Worm (Caenorhabditis elegans) whole organism, L1 larva: ENCODE data around the gene evl-20.

Experiments
- C16A3.4 ChIP-seq: fragments of 150-350 bp; optimal IDR thresholded peaks from 2 replicates; lab custom pipeline; 2014; ENCODE audit warnings: missing biosample characterization, missing genetic modification characterization
- F16B12.6 ChIP-seq: fragments of 150-350 bp; optimal IDR thresholded peaks from 2 replicates; lab custom pipeline; 2014; ENCODE audit warnings: missing biosample characterization, missing genetic modification characterization
- Y116A8C.19 ChIP-seq: sonication (generic microtip); optimal IDR thresholded peaks from 2 replicates; lab custom pipeline; 2016; ENCODE audit warnings: missing compliant biosample characterization, missing genetic modification characterization, borderline replicate concordance
- aha-1 ChIP-seq: fragments of 150-350 bp; optimal IDR thresholded peaks from 2 replicates; lab custom pipeline; 2014; ENCODE audit warnings: missing biosample characterization, missing genetic modification characterization
- alr-1 ChIP-seq: fragments of 200-800 bp; sonication (Bioruptor generic); optimal IDR thresholded peaks from 2 replicates; lab custom pipeline; 2018; ENCODE audit warnings: borderline replicate concordance, mild to moderate bottlenecking, missing genetic modification characterization, missing compliant biosample characterization
- aly-2 ChIP-seq: fragments of 150-350 bp; optimal IDR thresholded peaks from 2 replicates; lab custom pipeline; 2014; ENCODE audit warnings: missing biosample characterization, missing genetic modification characterization
- blmp-1 ChIP-seq: fragments of 150-350 bp; optimal IDR thresholded peaks from 2 replicates; lab custom pipeline; 2014; ENCODE audit warnings: missing biosample characterization, missing genetic modification characterization
- ceh-8 ChIP-seq: fragments of 200-800 bp; sonication (Bioruptor generic); optimal IDR thresholded peaks from 2 replicates; lab custom pipeline; 2018; ENCODE audit warnings: mild to moderate bottlenecking, missing genetic modification characterization, moderate library complexity, missing compliant biosample characterization
- ceh-82 ChIP-seq, 3 experiments: fragments of 150-350 bp in 1 of 3; sonication (generic microtip) in 2 of 3; optimal IDR thresholded peaks; 2 replicates each; lab custom pipeline; 2014 to 2017; ENCODE audit warnings: missing biosample characterization in 3 of 3, missing genetic modification characterization in 3 of 3
- ces-1 ChIP-seq: fragments of 150-350 bp; optimal IDR thresholded peaks from 2 replicates; lab custom pipeline; 2014; ENCODE audit warnings: missing biosample characterization, missing genetic modification reagents, missing genetic modification characterization
- dsc-1 ChIP-seq: sonication (generic microtip); optimal IDR thresholded peaks from 2 replicates; lab custom pipeline; 2016; ENCODE audit warnings: mild to moderate bottlenecking, missing genetic modification characterization, missing compliant biosample characterization
- efl-1 ChIP-seq, 4 experiments: fragments of 150-350 bp; optimal IDR thresholded peaks in 3 of 4; peaks in 1 of 4; 1 replicate in 1 of 4; 2 replicates in 3 of 4; lab custom pipeline; 2014; ENCODE audit warnings: missing biosample characterization in 2 of 4, missing genetic modification characterization in 2 of 4, missing genetic modification reagents in 2 of 4
- egl-13 ChIP-seq: sonication (generic microtip); optimal IDR thresholded peaks from 2 replicates; lab custom pipeline; 2016; ENCODE audit warnings: missing genotype, missing genetic modification reagents, missing genetic modification characterization, missing compliant biosample characterization
- elt-3 ChIP-seq, 6 experiments: fragments of 150-350 bp in 1 of 6; sonication (generic microtip); optimal IDR thresholded peaks; 2 replicates each; lab custom pipeline; 2017 to 2018; ENCODE audit warnings: missing biosample characterization in 6 of 6, missing genetic modification characterization in 6 of 6, inconsistent platforms in 1 of 6
- fkh-4 ChIP-seq: sonication (generic microtip); optimal IDR thresholded peaks from 2 replicates; lab custom pipeline; 2016; ENCODE audit warnings: missing compliant biosample characterization, missing genetic modification characterization, borderline replicate concordance
- hlh-17 ChIP-seq: fragments of 200-800 bp; sonication (Bioruptor generic); optimal IDR thresholded peaks from 2 replicates; lab custom pipeline; 2018; ENCODE audit warnings: missing genetic modification characterization, mild to moderate bottlenecking, missing compliant biosample characterization, moderate library complexity, borderline replicate concordance
- hpl-2 ChIP-seq: fragments of 150-350 bp; optimal IDR thresholded peaks from 2 replicates; lab custom pipeline; 2014; ENCODE audit warnings: missing biosample characterization, missing genetic modification reagents, missing genetic modification characterization
- irx-1 ChIP-seq: sonication (generic microtip); optimal IDR thresholded peaks from 2 replicates; lab custom pipeline; 2016; ENCODE audit warnings: missing genetic modification characterization, missing compliant biosample characterization
- isw-1 ChIP-seq: fragments of 200-800 bp; sonication (Bioruptor generic); IDR thresholded peaks from 2 replicates; pipeline ENCODE4 v1.3.6; 2022; ENCODE audit warnings: missing genetic modification characterization, missing compliant biosample characterization
- jun-1 ChIP-seq: fragments of 150-350 bp; optimal IDR thresholded peaks from 2 replicates; lab custom pipeline; 2014; ENCODE audit warnings: missing biosample characterization, missing genetic modification reagents, missing genetic modification characterization
- lin-14 ChIP-seq: fragments of 200-800 bp; sonication (Bioruptor generic); optimal IDR thresholded peaks from 2 replicates; lab custom pipeline; 2018; ENCODE audit warnings: mild to moderate bottlenecking, missing genetic modification characterization, moderate library complexity, missing compliant biosample characterization
- lin-15B ChIP-seq: fragments of 150-350 bp; sonication (generic microtip); optimal IDR thresholded peaks from 3 replicates; lab custom pipeline; 2014; ENCODE audit warnings: missing biosample characterization, missing genetic modification characterization
- lin-39 ChIP-seq: fragments of 150-350 bp; optimal IDR thresholded peaks from 2 replicates; lab custom pipeline; 2014; ENCODE audit warnings: missing biosample characterization, missing genetic modification reagents, missing genetic modification characterization
- lir-3 ChIP-seq: sonication (generic microtip); optimal IDR thresholded peaks from 2 replicates; lab custom pipeline; 2016; ENCODE audit warnings: mild to moderate bottlenecking, missing genetic modification characterization, moderate library complexity, missing compliant biosample characterization; ENCODE audit not compliant: poor library complexity
- lsy-2 ChIP-seq, 2 experiments: fragments of 150-350 bp; optimal IDR thresholded peaks; 2 replicates each; lab custom pipeline; 2014; ENCODE audit warnings: missing biosample characterization in 2 of 2, missing genetic modification characterization in 2 of 2
- mab-9 ChIP-seq: fragments of 200-800 bp; sonication (Bioruptor generic); IDR thresholded peaks from 2 replicates; pipeline ENCODE4 v1.3.6; 2022; ENCODE audit warnings: missing genetic modification reagents, missing genetic modification characterization, missing compliant biosample characterization
- mep-1 ChIP-seq: fragments of 150-350 bp; optimal IDR thresholded peaks from 2 replicates; lab custom pipeline; 2014; ENCODE audit warnings: missing biosample characterization, missing genetic modification characterization
- nhr-11 ChIP-seq: fragments of 150-350 bp; optimal IDR thresholded peaks from 2 replicates; lab custom pipeline; 2014; ENCODE audit warnings: missing biosample characterization, missing genetic modification characterization
- nhr-20 ChIP-seq: sonication (generic microtip); optimal IDR thresholded peaks from 2 replicates; lab custom pipeline; 2016; ENCODE audit warnings: mild to moderate bottlenecking, missing genetic modification characterization, missing compliant biosample characterization
- nhr-47 ChIP-seq: sonication (generic microtip); optimal IDR thresholded peaks from 2 replicates; lab custom pipeline; 2016; ENCODE audit warnings: mild to moderate bottlenecking, missing genetic modification characterization, moderate library complexity, missing compliant biosample characterization
- nhr-71 ChIP-seq: sonication (generic microtip); optimal IDR thresholded peaks from 2 replicates; lab custom pipeline; 2016; ENCODE audit warnings: mild to moderate bottlenecking, missing genetic modification characterization, moderate library complexity, missing compliant biosample characterization
- nhr-76 ChIP-seq: sonication (generic microtip); optimal IDR thresholded peaks from 2 replicates; lab custom pipeline; 2017; ENCODE audit warnings: missing biosample characterization, missing genetic modification characterization
- nhr-77 ChIP-seq: fragments of 150-350 bp; optimal IDR thresholded peaks from 2 replicates; lab custom pipeline; 2014; ENCODE audit warnings: missing biosample characterization, missing genetic modification characterization
- nhr-85 ChIP-seq: sonication (generic microtip); peaks from one replicate; lab custom pipeline; 2016; ENCODE audit warnings: missing genetic modification characterization, inconsistent platforms, missing compliant biosample characterization
- nhr-90 ChIP-seq: sonication (generic microtip); optimal IDR thresholded peaks from 2 replicates; lab custom pipeline; 2016; ENCODE audit warnings: mild to moderate bottlenecking, missing genetic modification characterization, missing compliant biosample characterization; ENCODE audit not compliant: poor library complexity
- rnt-1 ChIP-seq: sonication (generic microtip); optimal IDR thresholded peaks from 2 replicates; lab custom pipeline; 2016; ENCODE audit warnings: mild to moderate bottlenecking, missing genetic modification characterization, moderate library complexity, missing compliant biosample characterization
- snpc-4 ChIP-seq: fragments of 150-350 bp; optimal IDR thresholded peaks from 2 replicates; lab custom pipeline; 2014; ENCODE audit warnings: missing biosample characterization, missing genetic modification characterization
- snu-23 ChIP-seq: sonication (generic microtip); optimal IDR thresholded peaks from 2 replicates; lab custom pipeline; 2016; ENCODE audit warnings: missing genetic modification characterization, missing compliant biosample characterization
- sptf-1 ChIP-seq: fragments of 150-350 bp; optimal IDR thresholded peaks from 2 replicates; lab custom pipeline; 2014; ENCODE audit warnings: missing biosample characterization, missing genetic modification characterization
- sup-37 ChIP-seq: fragments of 200-800 bp; sonication (Bioruptor generic); optimal IDR thresholded peaks from 2 replicates; lab custom pipeline; 2018; ENCODE audit warnings: mild to moderate bottlenecking, missing genetic modification characterization, missing compliant biosample characterization
- swsn-7 ChIP-seq: sonication (generic microtip); optimal IDR thresholded peaks from 2 replicates; lab custom pipeline; 2016; ENCODE audit warnings: missing genetic modification characterization, missing compliant biosample characterization
- tbx-2 ChIP-seq: sonication (generic microtip); optimal IDR thresholded peaks from 2 replicates; lab custom pipeline; 2016; ENCODE audit warnings: missing genetic modification characterization, missing compliant biosample characterization
- unc-30 ChIP-seq: sonication (generic microtip); optimal IDR thresholded peaks from 2 replicates; lab custom pipeline; 2017; ENCODE audit warnings: missing biosample characterization, missing genetic modification characterization
- unc-98 ChIP-seq: fragments of 200-800 bp; sonication (Bioruptor generic); IDR thresholded peaks from 2 replicates; pipeline ENCODE4 v1.3.6; 2022; ENCODE audit warnings: missing genetic modification characterization, missing compliant biosample characterization
- ztf-4 ChIP-seq: fragments of 150-350 bp; optimal IDR thresholded peaks from 2 replicates; lab custom pipeline; 2014; ENCODE audit warnings: missing biosample characterization, missing genetic modification characterization

The evl-20 gene

ce11 chrII:8481033-8481708, 37.1 kb downstream of the evl-20 start (continued):
- TF ChIP-seq unc-98 (GFP tag; lab: Robert Waterston, UW): no peak
- TF ChIP-seq snu-23 (GFP tag; lab: Kevin White, UChicago): peak; percentile 34
- TF ChIP-seq hpl-2: no peak
- peak; percentile 2 for TF ChIP-seq C16A3.4 (tag; lab: Kevin White, UChicago)
- TF ChIP-seq elt-3 (tag; optimal IDR thresholded peaks at IDR 0.05; lab: Kevin White, UChicago): peak in 1 of 6 experiments; percentile 41
- TF ChIP-seq ceh-8: no peak
- TF ChIP-seq lin-15B (tag; lab: Kevin White, UChicago): no peak
- TF ChIP-seq sup-37: no peak
- TF ChIP-seq nhr-20: peak; percentile 82
- TF ChIP-seq tbx-2 (tag; lab: Kevin White, UChicago): no peak

ce11 chrII:8481731-8482253, 37.7 kb downstream of the evl-20 start, which contains the start of gene M05D6.5:
TSS of gene M05D6.5 (minus strand) at chrII:8482203.
- TF ChIP-seq alr-1 (tag; lab: Kevin White, UChicago) (no peak), irx-1 (tag; lab: Kevin White, UChicago) (no peak), ztf-4 (peak; percentile 52), ces-1 (GFP tag; lab: Kevin White, UChicago) (no peak)

- TF ChIP-seq mab-9 (GFP tag; lab: Robert Waterston, UW) (no peak), unc-98 (GFP tag; lab: Robert Waterston, UW) (no peak), rnt-1 (tag; lab: Kevin White, UChicago) (peak; percentile 41), swsn-7 (tag; lab: Kevin White, UChicago) (peak; percentile 13), efl-1 (optimal IDR thresholded peaks at IDR 0.05; lab: Kevin White, UChicago) (peak; percentile 33 to 51), efl-1 (GFP tag; optimal IDR thresholded peaks at IDR 0.05 in 1 of 2; lab: Kevin White, UChicago) (peak; percentile 68 to 93), ztf-4 (no peak), nhr-85 (tag; lab: Kevin White, UChicago) (peak; percentile 66), jun-1 (tag; lab: Kevin White, UChicago) (no peak), nhr-20 (no peak), irx-1 (tag; lab: Kevin White, UChicago) (no peak), snu-23 (GFP tag; lab: Kevin White, UChicago) (no peak), egl-13 (tag; lab: Kevin White, UChicago) (peak; percentile 34), mep-1 (tag; lab: Kevin White, UChicago) (no peak), nhr-76 (tag; lab: Kevin White, UChicago) (no peak), aha-1 (tag; lab: Kevin White, UChicago) (no peak), ceh-82 (tag; optimal IDR thresholded peaks at IDR 0.05; lab: Kevin White, UChicago) (peak in 1 of 3 experiments; percentile 34), snpc-4 (tag; lab: Kevin White, UChicago) (no peak), fkh-4 (tag; lab: Kevin White, UChicago) (no peak), F16B12.6 (tag; lab: Kevin White, UChicago) (no peak), lin-39 (no peak), tbx-2 (tag; lab: Kevin White, UChicago) (no peak), sptf-1 (tag; lab: Kevin White, UChicago) (no peak), nhr-47 (tag; lab: Kevin White, UChicago) (peak; percentile 2), blmp-1 (tag; lab: Kevin White, UChicago) (no peak), Y116A8C.19 (tag; lab: Kevin White, UChicago) (no peak), hlh-17 (GFP tag; lab: Kevin White, UChicago) (no peak), lin-14 (GFP tag; lab: Kevin White, UChicago) (peak; percentile 69), nhr-90 (tag; lab: Kevin White, UChicago) (no peak), aly-2 (tag; lab: Kevin White, UChicago) (no peak), nhr-71 (tag; lab: Kevin White, UChicago) (peak; percentile 48), dsc-1 (tag; lab: Kevin White, UChicago) (no peak), isw-1 (GFP tag; lab: Robert Waterston, UW) (no peak), nhr-77 (tag; lab: Kevin White, UChicago) (no peak), lir-3 (tag; lab: Kevin White, UChicago) (no peak), lsy-2 (tag; optimal IDR thresholded peaks at IDR 0.05; lab: Kevin White, UChicago) (peak; percentile 56 to 93), nhr-11 (tag; lab: Kevin White, UChicago) (no peak), unc-30 (no peak)
Measured at ce11 chrII:8483124-8483792, 39.2 kb downstream of the evl-20 start.
